Fruit fly (Drosophila melanogaster): ENCODE data around the gene CG8036.

CG8036 gene

DNA sequence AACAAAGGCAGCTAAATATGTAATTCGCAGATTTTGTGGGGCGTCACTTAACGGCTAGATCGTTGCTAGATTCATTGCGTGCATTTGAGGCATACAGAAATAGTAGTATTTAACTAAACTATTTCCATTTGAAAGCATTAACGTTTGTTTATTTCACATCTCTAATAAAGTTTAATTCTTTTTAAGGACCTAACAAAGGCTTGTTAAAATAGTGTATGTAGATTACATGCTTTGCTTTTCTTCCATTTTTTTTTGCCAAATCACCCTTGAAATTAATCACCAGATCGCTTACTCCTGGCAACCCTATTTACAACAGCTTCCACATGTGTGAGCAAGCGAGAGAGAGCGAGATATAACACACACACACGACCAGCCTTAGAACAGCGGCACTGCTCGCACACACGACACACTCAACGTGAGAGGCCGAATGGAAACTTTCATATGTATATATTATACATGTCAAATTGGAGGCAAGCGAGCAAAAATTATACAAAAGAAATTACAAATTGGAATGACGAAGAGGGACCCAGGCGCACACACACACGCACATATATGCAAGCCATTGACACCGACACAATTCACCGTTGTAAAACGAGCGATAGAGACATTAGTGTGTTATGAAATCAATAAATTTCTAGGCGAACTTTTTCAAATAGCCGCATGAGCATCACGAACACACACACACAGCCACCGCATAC lies 8.3 kb upstream of the CG8036 start (continued):
- TF ChIP-seq CG7745 (tag; optimal IDR thresholded peaks at IDR 0.05): no peak
- TF ChIP-seq CG10462 (GFP tag; optimal IDR thresholded peaks at IDR 0.05): no peak
- TF ChIP-seq HHEX (GFP tag; optimal IDR thresholded peaks at IDR 0.05): peak; percentile 69
- TF ChIP-seq CG8765 (GFP tag; IDR thresholded peaks at IDR 0.05): no peak
- no peak for TF ChIP-seq eyg (GFP tag; optimal IDR thresholded peaks at IDR 0.05)
- peak; percentile 34; the same call in 1 of the 2 replicates for TF ChIP-seq wdn (GFP tag; IDR thresholded peaks at IDR 0.05)
- TF ChIP-seq repo (GFP tag; optimal IDR thresholded peaks at IDR 0.05): peak; percentile 26
- peak; percentile 26 for TF ChIP-seq CG18764 (GFP tag; optimal IDR thresholded peaks at IDR 0.05)
- no peak for TF ChIP-seq CG6765 (GFP tag; optimal IDR thresholded peaks at IDR 0.05)
- TF ChIP-seq dysf (GFP tag; IDR thresholded peaks at IDR 0.05): peak; percentile 63
- TF ChIP-seq CG15479 (GFP tag; optimal IDR thresholded peaks at IDR 0.05): no peak
- TF ChIP-seq Ets65A (GFP tag): no peak
- peak; percentile 25 for TF ChIP-seq CG33557 (GFP tag; optimal IDR thresholded peaks at IDR 0.05)
- TF ChIP-seq CG8944 (GFP tag; optimal IDR thresholded peaks at IDR 0.05): no peak
- TF ChIP-seq CG7928 (GFP tag; optimal IDR thresholded peaks at IDR 0.05): no peak
- peak; percentile 65 for TF ChIP-seq CoRest (tag; optimal IDR thresholded peaks at IDR 0.05)
- no peak for TF ChIP-seq fd102C (GFP tag; optimal IDR thresholded peaks at IDR 0.05)
- TF ChIP-seq Bdp1 (GFP tag; optimal IDR thresholded peaks at IDR 0.05): no peak
- TF ChIP-seq NK7.1 (GFP tag; optimal IDR thresholded peaks at IDR 0.05): peak; percentile 42
- TF ChIP-seq Nf-YB (GFP tag; optimal IDR thresholded peaks at IDR 0.05): peak; percentile 7
- 0 out of 2 replicates have a peak, but pooled peaks have one; percentile 9 for TF ChIP-seq ranshi (GFP tag; IDR thresholded peaks at IDR 0.05)
- no peak for TF ChIP-seq CG14965 (GFP tag; optimal IDR thresholded peaks at IDR 0.05; ENCODE audit: borderline replicate concordance)
- TF ChIP-seq CrebB (tag; optimal IDR thresholded peaks at IDR 0.05): no peak
- peak; percentile 17 for TF ChIP-seq ash1 (GFP tag; optimal IDR thresholded peaks at IDR 0.05)
- peak; percentile 53 for TF ChIP-seq CG10979 (tag; optimal IDR thresholded peaks at IDR 0.05)
- peak; percentile 74 for TF ChIP-seq CG3281 (GFP tag; optimal IDR thresholded peaks at IDR 0.05)
- no peak for TF ChIP-seq Fer2 (tag; optimal IDR thresholded peaks at IDR 0.05)
- TF ChIP-seq disco-r (GFP tag; optimal IDR thresholded peaks at IDR 0.05): peak; percentile 31
- TF ChIP-seq Dip2 (GFP tag; IDR thresholded peaks at IDR 0.05): no peak
- peak; percentile 67 for TF ChIP-seq CG9817 (tag; optimal IDR thresholded peaks at IDR 0.05)
- peak; percentile 20; the same call in 1 of the 3 replicates for TF ChIP-seq B-H1 (GFP tag; IDR thresholded peaks at IDR 0.05)
- TF ChIP-seq hkb (optimal IDR thresholded peaks at IDR 0.05): no peak
- peak; percentile 40; the same call in 1 of the 2 replicates for TF ChIP-seq hkb (GFP tag; IDR thresholded peaks at IDR 0.05)
- TF ChIP-seq CG5245 (GFP tag; optimal IDR thresholded peaks at IDR 0.05): peak; percentile 42
- TF ChIP-seq CG13894 (tag; optimal IDR thresholded peaks at IDR 0.05): peak; percentile 71
- peak; percentile 27 for TF ChIP-seq CG18262 (tag; optimal IDR thresholded peaks at IDR 0.05)
- no peak for TF ChIP-seq BEAF-32 (GFP tag; optimal IDR thresholded peaks at IDR 0.05)
- TF ChIP-seq CG13624 (GFP tag; optimal IDR thresholded peaks at IDR 0.05): peak; percentile 59
- TF ChIP-seq CG14710 (tag; optimal IDR thresholded peaks at IDR 0.05): peak; percentile 15
- TF ChIP-seq da (GFP tag; optimal IDR thresholded peaks at IDR 0.05): no peak
- peak; percentile 17 for TF ChIP-seq CG10274 (GFP tag; optimal IDR thresholded peaks at IDR 0.05)
- TF ChIP-seq shn (GFP tag; optimal IDR thresholded peaks at IDR 0.05): peak; percentile 39
- peak; percentile 21; the same call in 1 of the 2 replicates for TF ChIP-seq amos (GFP tag; IDR thresholded peaks at IDR 0.05; ENCODE audit: partially characterized antibody)
- TF ChIP-seq CG1529 (GFP tag; optimal IDR thresholded peaks at IDR 0.05): no peak
- peak; percentile 64 to 93 for TF ChIP-seq Pdp1 (GFP tag; optimal IDR thresholded peaks at IDR 0.05)
- no peak for TF ChIP-seq CG11247 (GFP tag; IDR thresholded peaks at IDR 0.05)
- no peak for TF ChIP-seq Atf-2 (GFP tag; optimal IDR thresholded peaks at IDR 0.05)
- TF ChIP-seq Xrp1 (GFP tag; IDR thresholded peaks at IDR 0.05): peak; percentile 42
- TF ChIP-seq Dref (GFP tag; IDR thresholded peaks at IDR 0.05): 0 out of 2 replicates have a peak, but pooled peaks have one; percentile 2
- TF ChIP-seq MESR4 (GFP tag; optimal IDR thresholded peaks at IDR 0.05): peak; percentile 33

Measured in whole organism, embryonic.